Worm (Caenorhabditis elegans) whole organism, mixed stage, embryonic: ENCODE data around the gene Y45G12B.2.

Experiments
- mab-5 ChIP-seq: fragments of 150-350 bp; optimal IDR thresholded peaks from 2 replicates; lab custom pipeline; 2014; ENCODE audit warnings: missing biosample characterization, missing genetic modification characterization
- snpc-4 ChIP-seq: fragments of 150-350 bp; optimal IDR thresholded peaks from 2 replicates; lab custom pipeline; 2014; ENCODE audit warnings: missing biosample characterization, missing genetic modification characterization

DNA sequence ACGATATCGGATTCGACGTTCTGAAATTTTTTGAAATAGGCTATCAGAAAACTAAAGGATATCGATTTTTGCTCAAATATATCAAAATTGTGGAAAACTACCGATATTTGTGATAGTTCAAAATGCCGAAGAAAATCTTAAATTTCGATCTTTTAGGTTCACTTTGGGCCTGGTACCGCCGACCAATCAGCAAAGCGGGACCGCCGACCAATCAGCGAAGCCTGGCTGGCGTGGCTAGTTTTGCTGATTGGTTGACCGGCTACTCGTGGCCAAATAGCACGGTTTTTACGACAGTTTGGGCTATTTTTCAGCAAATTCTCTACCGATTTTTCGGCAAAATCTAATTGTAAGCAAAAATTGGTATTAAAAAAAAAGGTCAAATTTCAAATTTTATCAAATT lies 15.6 kb downstream of the Y45G12B.2 start:
- TF ChIP-seq mab-5 (tag; lab: Kevin White, UChicago) (no peak), snpc-4 (tag; lab: Kevin White, UChicago) (no peak)
